Worm (Caenorhabditis elegans): ENCODE results near the gene nhr-50.
A peak's percentile ranks its signal among the peaks of the same experiment; 100 is the strongest.

DNA sequence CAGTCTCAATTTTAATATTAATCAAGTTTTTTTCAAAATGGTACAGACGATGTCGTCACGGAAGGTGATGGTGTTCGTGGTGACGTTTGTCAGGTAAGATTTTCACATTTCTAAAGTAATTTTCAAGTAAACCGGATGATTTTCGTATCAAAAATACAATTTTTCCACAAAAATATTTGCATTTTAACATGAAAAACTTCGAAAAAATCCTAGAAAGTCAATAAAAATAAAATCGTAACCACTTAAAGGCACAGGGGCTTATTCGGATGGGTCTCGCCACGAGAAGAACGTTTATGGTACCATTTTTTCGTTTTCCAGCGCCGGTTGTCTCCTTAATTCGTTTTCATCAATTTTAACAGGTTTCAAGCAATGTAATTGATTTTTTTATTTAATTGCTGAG, 23.9 kb upstream of the nhr-50 start, which contains the start of gene T10C6.6:
- TF ChIP-seq nfya-2 (GFP tag; IDR thresholded peaks at IDR 0.05) (no peak), pha-4 (tag; optimal IDR thresholded peaks at IDR 0.05) (no peak), egrh-3 (GFP tag; IDR thresholded peaks at IDR 0.05) (no peak), tbx-9 (tag; optimal IDR thresholded peaks at IDR 0.05; ENCODE audit: borderline replicate concordance) (no peak), hrde-1 (tag; optimal IDR thresholded peaks at IDR 0.05; ENCODE audit: borderline replicate concordance) (no peak), xnd-1 (tag; optimal IDR thresholded peaks at IDR 0.05) (peak; percentile 79), B0035.1 (tag; optimal IDR thresholded peaks at IDR 0.05) (no peak), F57A8.1 (GFP tag; optimal IDR thresholded peaks at IDR 0.05) (no peak), cebp-1 (GFP tag; IDR thresholded peaks at IDR 0.05) (no peak), cebp-1 (tag; optimal IDR thresholded peaks at IDR 0.05) (no peak), snpc-4 (GFP tag; optimal IDR thresholded peaks at IDR 0.05) (no peak), snpc-4 (tag; optimal IDR thresholded peaks at IDR 0.05) (peak in 2 of 4 experiments; percentile 24 to 35), C06A6.2 (GFP tag; conservative IDR thresholded peaks at IDR 0.05) (no peak)
